Worm (Caenorhabditis elegans): Measurements from ENCODE around the gene T05A7.12.

ce11 chrII:4673670-4674069 is 10.6 kb upstream of the T05A7.12 start:
- no peak for TF ChIP-seq nhr-25 (tag; optimal IDR thresholded peaks at IDR 0.05; ENCODE audit: borderline replicate concordance, insufficient read depth)
- no peak for TF ChIP-seq daf-12 (tag; optimal IDR thresholded peaks at IDR 0.05)
- TF ChIP-seq F44E2.7 (GFP tag; IDR thresholded peaks at IDR 0.05) = no peak
- TF ChIP-seq lin-13 (GFP tag; optimal IDR thresholded peaks at IDR 0.05) = no peak
- no peak for TF ChIP-seq ZK337.2 (GFP tag; IDR thresholded peaks at IDR 0.05)
- TF ChIP-seq nhr-11 (tag; optimal IDR thresholded peaks at IDR 0.05) = no peak
- TF ChIP-seq ama-1 (optimal IDR thresholded peaks at IDR 0.05) = no peak
- no peak for TF ChIP-seq skn-1 (tag; optimal IDR thresholded peaks at IDR 0.05)
